Fruit fly (Drosophila melanogaster): ENCODE measurements around the gene CG10621.

DNA sequence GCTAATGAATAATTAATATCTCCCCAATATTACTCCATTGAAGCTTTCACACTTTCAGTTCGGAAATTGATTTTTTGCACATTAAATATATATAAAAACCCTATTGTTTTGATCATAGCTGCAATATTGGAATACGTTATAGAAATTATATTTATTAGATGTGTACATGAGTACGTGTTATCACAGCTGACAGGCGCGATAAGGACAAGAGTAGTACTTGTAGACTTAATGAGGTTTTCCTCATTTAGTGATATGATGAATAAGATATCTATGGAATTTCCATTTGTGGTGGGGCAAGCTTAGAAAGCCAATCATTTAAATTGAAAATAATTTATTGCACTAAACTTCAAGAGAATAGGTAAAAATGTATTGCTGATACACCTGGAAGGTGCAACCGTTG, 48.2 kb upstream of the CG10621 start:
- TF ChIP-seq psq (optimal IDR thresholded peaks at IDR 0.05) (no peak), h (optimal IDR thresholded peaks at IDR 0.05) (no peak), insv (optimal IDR thresholded peaks at IDR 0.05) (no peak), Myc (optimal IDR thresholded peaks at IDR 0.05) (no peak)

Data from Kc167 (cell line).